Worm (Caenorhabditis elegans) whole organism, L2 larva: ENCODE measurements around the gene M03F4.6.

Experiments
- C34F6.9 ChIP-seq: fragments of 150-350 bp; optimal IDR thresholded peaks from 2 replicates; lab custom pipeline; 2014; ENCODE audit warnings: missing biosample characterization, missing genetic modification characterization
- F13H6.1 ChIP-seq: sonication (generic microtip); optimal IDR thresholded peaks from 2 replicates; lab custom pipeline; 2016; ENCODE audit warnings: missing genetic modification characterization, missing compliant biosample characterization
- Y55F3AM.14 ChIP-seq: fragments of 200-800 bp; sonication (Bioruptor generic); optimal IDR thresholded peaks from 2 replicates; lab custom pipeline; 2018; ENCODE audit warnings: mild to moderate bottlenecking, missing genetic modification characterization, missing compliant biosample characterization
- ZK546.5 ChIP-seq: sonication (generic microtip); optimal IDR thresholded peaks from 2 replicates; lab custom pipeline; 2017; ENCODE audit warnings: missing biosample characterization, missing genetic modification characterization
- alr-1 ChIP-seq: fragments of 150-350 bp; optimal IDR thresholded peaks from 2 replicates; lab custom pipeline; 2014; ENCODE audit warnings: missing biosample characterization, missing genetic modification characterization
- aly-2 ChIP-seq: fragments of 150-350 bp; optimal IDR thresholded peaks from 2 replicates; lab custom pipeline; 2014; ENCODE audit warnings: missing biosample characterization, missing genetic modification characterization
- blmp-1 ChIP-seq: sonication (generic microtip); optimal IDR thresholded peaks from 2 replicates; lab custom pipeline; 2017; ENCODE audit warnings: missing genetic modification characterization, mild to moderate bottlenecking, missing compliant biosample characterization, antibody characterized with exemption, moderate library complexity; ENCODE audit not compliant: insufficient read depth
- ceh-16 ChIP-seq: fragments of 150-350 bp; optimal IDR thresholded peaks from 2 replicates; lab custom pipeline; 2014; ENCODE audit warnings: missing biosample characterization, missing genetic modification characterization
- ceh-82 ChIP-seq: fragments of 150-350 bp; optimal IDR thresholded peaks from 2 replicates; lab custom pipeline; 2014; ENCODE audit warnings: missing biosample characterization, missing genetic modification characterization
- crh-2 ChIP-seq: sonication (generic microtip); optimal IDR thresholded peaks from 2 replicates; lab custom pipeline; 2017; ENCODE audit warnings: missing biosample characterization, missing genetic modification characterization
- egl-27 ChIP-seq: sonication (generic microtip); optimal IDR thresholded peaks from 3 replicates; lab custom pipeline; 2017; ENCODE audit warnings: missing biosample characterization, missing genetic modification reagents, missing genetic modification characterization
- elt-1 ChIP-seq: fragments of 150-350 bp; optimal IDR thresholded peaks from 2 replicates; lab custom pipeline; 2014; ENCODE audit warnings: missing biosample characterization, missing genetic modification characterization
- elt-3 ChIP-seq: sonication (generic microtip); optimal IDR thresholded peaks from 2 replicates; lab custom pipeline; 2017; ENCODE audit warnings: missing biosample characterization, missing genetic modification characterization
- fos-1 ChIP-seq: fragments of 150-350 bp; optimal IDR thresholded peaks from 2 replicates; lab custom pipeline; 2014; ENCODE audit warnings: missing biosample characterization, missing genetic modification characterization
- lin-11 ChIP-seq: fragments of 150-350 bp; sonication (generic microtip); optimal IDR thresholded peaks from 2 replicates; lab custom pipeline; 2014; ENCODE audit warnings: missing biosample characterization, missing genetic modification characterization, inconsistent platforms, mixed read lengths
- lin-39 ChIP-seq: fragments of 150-350 bp; optimal IDR thresholded peaks from 2 replicates; lab custom pipeline; 2014; ENCODE audit warnings: missing biosample characterization, missing genetic modification reagents, missing genetic modification characterization
- lsy-2 ChIP-seq, 2 experiments: fragments of 150-350 bp in 1 of 2; sonication (generic microtip) in 1 of 2; optimal IDR thresholded peaks; 2 replicates each; lab custom pipeline; 2014 to 2017; ENCODE audit warnings: missing biosample characterization in 2 of 2, missing genetic modification characterization in 2 of 2
- mbf-1 ChIP-seq: sonication (generic microtip); optimal IDR thresholded peaks from 2 replicates; lab custom pipeline; 2017; ENCODE audit warnings: missing biosample characterization, missing genetic modification characterization
- nhr-10 ChIP-seq: sonication (generic microtip); optimal IDR thresholded peaks from 2 replicates; lab custom pipeline; 2017; ENCODE audit warnings: missing biosample characterization, missing genetic modification characterization
- nhr-11 ChIP-seq: fragments of 150-350 bp; optimal IDR thresholded peaks from 2 replicates; lab custom pipeline; 2014; ENCODE audit warnings: missing biosample characterization, missing genetic modification characterization
- nhr-129 ChIP-seq: fragments of 150-350 bp; optimal IDR thresholded peaks from 2 replicates; lab custom pipeline; 2014; ENCODE audit warnings: missing biosample characterization, missing genetic modification characterization
- nhr-21 ChIP-seq: fragments of 150-350 bp; optimal IDR thresholded peaks from 2 replicates; lab custom pipeline; 2014; ENCODE audit warnings: missing biosample characterization, missing genetic modification characterization
- nhr-25 ChIP-seq: fragments of 150-350 bp; sonication (generic microtip); optimal IDR thresholded peaks from 3 replicates; lab custom pipeline; 2014; ENCODE audit warnings: missing biosample characterization, missing genetic modification characterization
- nhr-6 ChIP-seq: fragments of 150-350 bp; optimal IDR thresholded peaks from 2 replicates; lab custom pipeline; 2014; ENCODE audit warnings: missing biosample characterization, missing genetic modification characterization
- nhr-77 ChIP-seq: fragments of 150-350 bp; optimal IDR thresholded peaks from 2 replicates; lab custom pipeline; 2014; ENCODE audit warnings: missing biosample characterization, missing genetic modification characterization
- sem-4 ChIP-seq: fragments of 150-350 bp; optimal IDR thresholded peaks from 2 replicates; lab custom pipeline; 2014; ENCODE audit warnings: missing biosample characterization, missing genetic modification reagents, missing genetic modification characterization
- skn-1 ChIP-seq: sonication (generic microtip); optimal IDR thresholded peaks from 2 replicates; lab custom pipeline; 2017; ENCODE audit warnings: missing biosample characterization, missing genetic modification characterization
- sma-3 ChIP-seq: sonication (generic microtip); optimal IDR thresholded peaks from 2 replicates; lab custom pipeline; 2016; ENCODE audit warnings: missing genetic modification reagents, missing genetic modification characterization, missing compliant biosample characterization
- sma-9 ChIP-seq, 2 experiments: fragments of 150-350 bp in 1 of 2; sonication (generic microtip) in 1 of 2; optimal IDR thresholded peaks; 2 replicates each; lab custom pipeline; 2014 to 2016; ENCODE audit warnings: missing genetic modification characterization in 2 of 2, mild to moderate bottlenecking in 1 of 2, missing biosample characterization in 1 of 2, missing compliant biosample characterization in 1 of 2, missing genetic modification reagents in 1 of 2, moderate library complexity in 1 of 2
- snpc-4 ChIP-seq: fragments of 150-350 bp; optimal IDR thresholded peaks from 2 replicates; lab custom pipeline; 2014; ENCODE audit warnings: missing biosample characterization, missing genetic modification characterization
- unc-39 ChIP-seq: fragments of 150-350 bp; optimal IDR thresholded peaks from 2 replicates; lab custom pipeline; 2014; ENCODE audit warnings: missing biosample characterization, missing genetic modification characterization
- unc-55 ChIP-seq: fragments of 150-350 bp; sonication (generic microtip); optimal IDR thresholded peaks from 3 replicates; lab custom pipeline; 2014; ENCODE audit warnings: missing biosample characterization, missing genetic modification reagents, missing genetic modification characterization
- unc-62 ChIP-seq: fragments of 150-350 bp; optimal IDR thresholded peaks from 2 replicates; lab custom pipeline; 2014; ENCODE audit warnings: missing biosample characterization, missing genetic modification reagents, missing genetic modification characterization
- zag-1 ChIP-seq: fragments of 150-350 bp; optimal IDR thresholded peaks from 2 replicates; lab custom pipeline; 2014; ENCODE audit warnings: missing biosample characterization, missing genetic modification characterization
- ztf-1 ChIP-seq: fragments of 200-800 bp; sonication (Bioruptor generic); conservative IDR thresholded peaks from 2 replicates; pipeline ENCODE4 v1.3.6; 2022; ENCODE audit warnings: missing genetic modification characterization, missing compliant biosample characterization
- ztf-4 ChIP-seq: fragments of 150-350 bp; optimal IDR thresholded peaks from 2 replicates; lab custom pipeline; 2014; ENCODE audit warnings: missing biosample characterization, missing genetic modification characterization

Gene M03F4.6

ce11 chrX:4959440-4959839 is 9.7 kb downstream of the M03F4.6 start:
- TF ChIP-seq lin-39 (tag; lab: Kevin White, UChicago) (no peak), F13H6.1 (tag; lab: Kevin White, UChicago) (no peak), nhr-77 (tag; lab: Kevin White, UChicago) (no peak), lsy-2 (tag; optimal IDR thresholded peaks at IDR 0.05; lab: Kevin White, UChicago) (no peak), mbf-1 (tag; lab: Kevin White, UChicago) (no peak), ceh-82 (tag; lab: Kevin White, UChicago) (no peak)

- TF ChIP-seq nhr-10 (tag; lab: Kevin White, UChicago) (no peak), C34F6.9 (tag; lab: Kevin White, UChicago) (no peak), mbf-1 (tag; lab: Kevin White, UChicago) (no peak), lin-39 (tag; lab: Kevin White, UChicago) (no peak), ztf-1 (GFP tag; lab: Robert Waterston, UW) (no peak), crh-2 (tag; lab: Kevin White, UChicago) (no peak), blmp-1 (no peak)
Observed at ce11 chrX:4958986-4959385, 10.1 kb downstream of the M03F4.6 start.

- TF ChIP-seq F13H6.1 (tag; lab: Kevin White, UChicago) (peak; percentile 93), ceh-82 (tag; lab: Kevin White, UChicago) (no peak), ztf-4 (tag; lab: Kevin White, UChicago) (peak; percentile 54), nhr-129 (tag; lab: Kevin White, UChicago) (peak; percentile 68), sma-9 (GFP tag; optimal IDR thresholded peaks at IDR 0.05; lab: Kevin White, UChicago) (peak; percentile 79), sma-9 (tag; optimal IDR thresholded peaks at IDR 0.05; lab: Kevin White, UChicago) (no peak), nhr-6 (tag; lab: Kevin White, UChicago) (no peak), lsy-2 (tag; optimal IDR thresholded peaks at IDR 0.05; lab: Kevin White, UChicago) (peak in 1 of 2 experiments; percentile 1), C34F6.9 (tag; lab: Kevin White, UChicago) (peak; percentile 12), skn-1 (tag; lab: Kevin White, UChicago) (no peak)
Observed at ce11 chrX:4957259-4957658, 11.9 kb downstream of the M03F4.6 start, which contains the start of gene M03F4.4. TSS of gene M03F4.4 (minus strand) at chrX:4957418.

- TF ChIP-seq ztf-4 (tag; lab: Kevin White, UChicago) (no peak), aly-2 (no peak), nhr-77 (tag; lab: Kevin White, UChicago) (no peak), ceh-16 (tag; lab: Kevin White, UChicago) (no peak), mbf-1 (tag; lab: Kevin White, UChicago) (no peak), sma-9 (GFP tag; optimal IDR thresholded peaks at IDR 0.05; lab: Kevin White, UChicago) (no peak), sma-9 (tag; optimal IDR thresholded peaks at IDR 0.05; lab: Kevin White, UChicago) (no peak), lsy-2 (tag; optimal IDR thresholded peaks at IDR 0.05; lab: Kevin White, UChicago) (no peak), lin-39 (tag; lab: Kevin White, UChicago) (no peak), Y55F3AM.14 (GFP tag; lab: Kevin White, UChicago) (no peak), lin-11 (tag; lab: Kevin White, UChicago) (no peak), nhr-21 (tag; lab: Kevin White, UChicago) (no peak), alr-1 (tag; lab: Kevin White, UChicago) (no peak), zag-1 (tag; lab: Kevin White, UChicago) (no peak), nhr-25 (tag; lab: Kevin White, UChicago) (no peak), unc-62 (GFP tag; lab: Kevin White, UChicago) (no peak)
Observed at ce11 chrX:4947749-4948148, 21.4 kb downstream of the M03F4.6 start, which contains the start of gene tyra-3. TSS of gene tyra-3 (plus strand) at chrX:4948049.

ce11 chrX:4938990-4939389 is 30.1 kb downstream of the M03F4.6 start:
- TF ChIP-seq ztf-4 (tag; lab: Kevin White, UChicago) (no peak), snpc-4 (tag; lab: Kevin White, UChicago) (no peak), lin-11 (tag; lab: Kevin White, UChicago) (no peak), sem-4 (tag; lab: Kevin White, UChicago) (no peak), nhr-25 (tag; lab: Kevin White, UChicago) (no peak), sma-3 (no peak), blmp-1 (no peak), nhr-11 (no peak), elt-1 (no peak)

- no peak for TF ChIP-seq nhr-21 (tag; lab: Kevin White, UChicago)
- TF ChIP-seq egl-27 (tag; lab: Kevin White, UChicago) = no peak
- TF ChIP-seq elt-1 = no peak
- TF ChIP-seq C34F6.9 (tag; lab: Kevin White, UChicago) = peak; percentile 35
- no peak for TF ChIP-seq unc-39 (tag; lab: Kevin White, UChicago)
- no peak for TF ChIP-seq ztf-1 (GFP tag; lab: Robert Waterston, UW)
- peak; percentile 14 for TF ChIP-seq lin-11 (tag; lab: Kevin White, UChicago)
- no peak for TF ChIP-seq snpc-4 (tag; lab: Kevin White, UChicago)
- no peak for TF ChIP-seq lsy-2 (tag; optimal IDR thresholded peaks at IDR 0.05; lab: Kevin White, UChicago)
- no peak for TF ChIP-seq skn-1 (tag; lab: Kevin White, UChicago)
- TF ChIP-seq unc-55 (GFP tag; lab: Kevin White, UChicago) = peak; percentile 25
- TF ChIP-seq crh-2 (tag; lab: Kevin White, UChicago) = no peak
- TF ChIP-seq ceh-82 (tag; lab: Kevin White, UChicago) = no peak
- TF ChIP-seq nhr-25 (tag; lab: Kevin White, UChicago) = no peak
- no peak for TF ChIP-seq elt-3 (tag; lab: Kevin White, UChicago)
- no peak for TF ChIP-seq blmp-1
- no peak for TF ChIP-seq lin-39 (tag; lab: Kevin White, UChicago)
- TF ChIP-seq fos-1 (tag; lab: Kevin White, UChicago) = no peak
- no peak for TF ChIP-seq nhr-10 (tag; lab: Kevin White, UChicago)
- TF ChIP-seq ZK546.5 (tag; lab: Kevin White, UChicago) = no peak
Observed at ce11 chrX:4932964-4933363, 36.2 kb downstream of the M03F4.6 start.
